Fruit fly (Drosophila melanogaster) whole organism, embryonic: ENCODE data around the gene Fit2.
A peak's percentile ranks its signal among the peaks of the same experiment; 100 is the strongest.

Experiments
- Asciz ChIP-seq: fragments of 200-800 bp; sonication (Bioruptor generic); optimal IDR thresholded peaks from 2 replicates; lab custom pipeline; 2017; ENCODE audit warnings: missing biosample characterization, mild to moderate bottlenecking, missing genetic modification characterization, missing genetic modification reagents
- CG10274 ChIP-seq: fragments of 200-800 bp; sonication (Bioruptor generic); optimal IDR thresholded peaks from 3 replicates; lab custom pipeline; 2017; ENCODE audit warnings: missing biosample characterization, mild to moderate bottlenecking, missing genetic modification characterization
- CG10366 ChIP-seq: fragments of 200-800 bp; sonication (Bioruptor generic); IDR thresholded peaks from 2 replicates; pipeline ENCODE4 v1.3.6; 2022; ENCODE audit warnings: missing biosample characterization, missing genetic modification characterization
- CG11085 ChIP-seq: fragments of 200-800 bp; sonication (Bioruptor generic); IDR thresholded peaks from 2 replicates; pipeline ENCODE4 v1.3.6; 2022; ENCODE audit warnings: missing biosample characterization, missing genetic modification characterization
- CG11695 ChIP-seq: fragments of 200-800 bp; sonication (Bioruptor generic); IDR thresholded peaks from 3 replicates; pipeline ENCODE4 v1.3.6; 2022; ENCODE audit warnings: missing biosample characterization, missing genetic modification characterization
- CG13424 ChIP-seq: fragments of 200-800 bp; sonication (Bioruptor generic); optimal IDR thresholded peaks from 2 replicates; lab custom pipeline; 2019; ENCODE audit warnings: missing biosample characterization, mild to moderate bottlenecking, missing genetic modification characterization, moderate library complexity
- CG15601 ChIP-seq: fragments of 200-800 bp; sonication (Bioruptor generic); optimal IDR thresholded peaks from 3 replicates; lab custom pipeline; 2019; ENCODE audit warnings: missing biosample characterization, mild to moderate bottlenecking, missing genetic modification characterization, moderate library complexity
- CG1832 ChIP-seq: fragments of 200-800 bp; sonication (Bioruptor generic); optimal IDR thresholded peaks from 2 replicates; lab custom pipeline; 2017; ENCODE audit warnings: missing biosample characterization, mild to moderate bottlenecking, missing genetic modification characterization, inconsistent platforms
- CG30020 ChIP-seq: fragments of 200-800 bp; optimal IDR thresholded peaks from 2 replicates; lab custom pipeline; 2019; ENCODE audit warnings: missing biosample characterization, mild to moderate bottlenecking, missing genetic modification characterization, moderate library complexity
- CG30431 ChIP-seq: fragments of 200-800 bp; sonication (Bioruptor generic); optimal IDR thresholded peaks from 2 replicates; lab custom pipeline; 2017; ENCODE audit warnings: missing biosample characterization, missing genetic modification characterization
- CG3065 ChIP-seq: fragments of 200-800 bp; sonication (Bioruptor generic); optimal IDR thresholded peaks from 2 replicates; lab custom pipeline; 2016; ENCODE audit warnings: missing biosample characterization, missing genetic modification characterization
- CG33213 ChIP-seq: fragments of 200-800 bp; sonication (Bioruptor generic); optimal IDR thresholded peaks from 3 replicates; lab custom pipeline; 2016; ENCODE audit warnings: missing biosample characterization, missing genetic modification characterization
- CG34224 ChIP-seq: fragments of 200-800 bp; sonication (Bioruptor generic); IDR thresholded peaks from 3 replicates; pipeline ENCODE4 v1.3.6; 2022; ENCODE audit warnings: missing biosample characterization, missing genetic modification characterization; ENCODE audit not compliant: partially characterized antibody
- CG3726 ChIP-seq: fragments of 200-800 bp; sonication (Bioruptor generic); IDR thresholded peaks from 3 replicates; pipeline ENCODE4, ENCODE4 v1.3.6; 2022; ENCODE audit warnings: missing biosample characterization, missing genetic modification characterization
- CG3838 ChIP-seq: fragments of 200-800 bp; sonication (Bioruptor generic); optimal IDR thresholded peaks from 3 replicates; lab custom pipeline; 2016; ENCODE audit warnings: missing biosample characterization, missing genetic modification characterization
- CG4404 ChIP-seq: fragments of 200-800 bp; sonication (Bioruptor generic); IDR thresholded peaks from 2 replicates; pipeline ENCODE4 v1.3.6; 2022; ENCODE audit warnings: missing biosample characterization, missing genetic modification characterization
- CG4820 ChIP-seq: fragments of 200-800 bp; sonication (Bioruptor generic); optimal IDR thresholded peaks from 3 replicates; lab custom pipeline; 2016; ENCODE audit warnings: missing biosample characterization, missing genetic modification characterization
- CG6654 ChIP-seq: fragments of 200-800 bp; sonication (Bioruptor generic); optimal IDR thresholded peaks from 2 replicates; lab custom pipeline; 2017; ENCODE audit warnings: missing biosample characterization, mild to moderate bottlenecking, missing genetic modification characterization
- CG6689 ChIP-seq: fragments of 200-800 bp; sonication (Bioruptor generic); IDR thresholded peaks from 2 replicates; pipeline ENCODE4 v1.3.6; 2022; ENCODE audit warnings: missing biosample characterization, missing genetic modification characterization
- CG6791 ChIP-seq: fragments of 200-800 bp; sonication (Bioruptor generic); IDR thresholded peaks from 3 replicates; pipeline ENCODE4 v1.3.6; 2022; ENCODE audit warnings: missing biosample characterization, missing genetic modification characterization; ENCODE audit not compliant: partially characterized antibody
- CoRest ChIP-seq: fragments of 200-800 bp; sonication (Bioruptor generic); optimal IDR thresholded peaks from 3 replicates; lab custom pipeline; 2018; ENCODE audit warnings: missing biosample characterization, mild to moderate bottlenecking, missing genetic modification characterization, moderate library complexity
- D ChIP-seq, 2 experiments: fragments of 200-800 bp in 1 of 2; fragments of >200 bp in 1 of 2; sonication (Bioruptor generic) in 1 of 2; optimal IDR thresholded peaks; 2 replicates in 1 of 2; 3 replicates in 1 of 2; lab custom pipeline; 2017; ENCODE audit warnings: mild to moderate bottlenecking in 1 of 2, missing biosample characterization in 1 of 2, missing genetic modification characterization in 1 of 2, missing genetic modification reagents in 1 of 2
- Doc2 ChIP-seq: fragments of 200-800 bp; sonication (Bioruptor generic); IDR thresholded peaks from 2 replicates; pipeline ENCODE4 v1.3.6; 2022; ENCODE audit warnings: missing biosample characterization, missing genetic modification characterization
- Elba2 ChIP-seq: fragments of 200-800 bp; sonication (Bioruptor generic); optimal IDR thresholded peaks from 3 replicates; lab custom pipeline; 2016; ENCODE audit warnings: missing biosample characterization, missing genetic modification characterization
- Ets65A ChIP-seq: fragments of 200-800 bp; sonication (Bioruptor generic); peaks from one replicate; lab custom pipeline; 2016; ENCODE audit warnings: missing biosample characterization, missing genetic modification characterization
- Fer3 ChIP-seq: fragments of 200-800 bp; sonication (Bioruptor generic); optimal IDR thresholded peaks from 2 replicates; lab custom pipeline; 2018; ENCODE audit warnings: missing biosample characterization, mild to moderate bottlenecking, missing genetic modification characterization, moderate library complexity
- Gug ChIP-seq: fragments of 200-800 bp; sonication (Bioruptor generic); IDR thresholded peaks from 4 replicates; pipeline ENCODE4 v1.3.6; 2022; ENCODE audit warnings: missing biosample characterization, missing genetic modification characterization
- HLHmδ ChIP-seq: fragments of 200-800 bp; sonication (Bioruptor generic); optimal IDR thresholded peaks from 2 replicates; lab custom pipeline; 2018; ENCODE audit warnings: missing biosample characterization, mild to moderate bottlenecking, missing genetic modification characterization, moderate library complexity
- Myb ChIP-seq: fragments of 200-800 bp; sonication (Bioruptor generic); optimal IDR thresholded peaks from 2 replicates; lab custom pipeline; 2016; ENCODE audit warnings: missing biosample characterization, missing genetic modification characterization
- NfI ChIP-seq: fragments of 200-800 bp; sonication (Bioruptor generic); optimal IDR thresholded peaks from 3 replicates; lab custom pipeline; 2018; ENCODE audit warnings: missing biosample characterization, mild to moderate bottlenecking, missing genetic modification characterization, moderate library complexity
- Oaz ChIP-seq: fragments of 200-800 bp; sonication (Bioruptor generic); IDR thresholded peaks from 2 replicates; pipeline ENCODE4 v1.3.6; 2022; ENCODE audit warnings: missing biosample characterization, missing genetic modification characterization
- Trl ChIP-seq, 3 experiments: fragments of >200 bp in 2 of 3; fragments of 200-800 bp in 1 of 3; sonication (Bioruptor generic) in 1 of 3; optimal IDR thresholded peaks; 2 replicates in 1 of 3; 3 replicates in 2 of 3; lab custom pipeline; 2016 to 2017; ENCODE audit warnings: missing biosample characterization in 1 of 3, missing genetic modification characterization in 1 of 3
- bowl ChIP-seq: fragments of 200-800 bp; sonication (Bioruptor generic); IDR thresholded peaks from 2 replicates; pipeline ENCODE4 v1.3.6; 2022; ENCODE audit warnings: missing biosample characterization, missing genetic modification characterization
- cad ChIP-seq: fragments of >200 bp; optimal IDR thresholded peaks from 2 replicates; lab custom pipeline; 2017; ENCODE audit warnings: missing biosample characterization, missing genetic modification characterization
- caup ChIP-seq: fragments of 200-800 bp; sonication (Bioruptor generic); optimal IDR thresholded peaks from 3 replicates; lab custom pipeline; 2017; ENCODE audit warnings: missing biosample characterization, mild to moderate bottlenecking, missing genetic modification characterization, moderate library complexity; ENCODE audit not compliant: severe bottlenecking
- grn ChIP-seq: fragments of 200-800 bp; sonication (Bioruptor generic); optimal IDR thresholded peaks from 3 replicates; lab custom pipeline; 2017; ENCODE audit warnings: missing biosample characterization, missing genetic modification characterization
- gt ChIP-seq: fragments of 200-800 bp; sonication (Bioruptor generic); IDR thresholded peaks from 2 replicates; pipeline ENCODE4 v1.3.6; 2022; ENCODE audit warnings: missing biosample characterization, missing genetic modification characterization
- kah ChIP-seq: fragments of 200-800 bp; sonication (Bioruptor generic); optimal IDR thresholded peaks from 2 replicates; lab custom pipeline; 2018; ENCODE audit warnings: missing biosample characterization, mild to moderate bottlenecking, missing genetic modification characterization
- lbe ChIP-seq: fragments of 200-800 bp; sonication (Bioruptor generic); optimal IDR thresholded peaks from 2 replicates; lab custom pipeline; 2016; ENCODE audit warnings: missing biosample characterization, mild to moderate bottlenecking, missing genetic modification characterization
- lola ChIP-seq, 3 experiments: fragments of >200 bp in 2 of 3; fragments of 200-800 bp in 1 of 3; sonication (Bioruptor generic) in 1 of 3; optimal IDR thresholded peaks; 2 replicates each; lab custom pipeline; 2017 to 2019; ENCODE audit warnings: missing biosample characterization in 3 of 3, missing genetic modification characterization in 3 of 3, mild to moderate bottlenecking in 1 of 3, moderate library complexity in 1 of 3
- org-1 ChIP-seq: fragments of 200-800 bp; sonication (Bioruptor generic); optimal IDR thresholded peaks from 2 replicates; lab custom pipeline; 2017; ENCODE audit warnings: missing biosample characterization, missing genetic modification characterization
- shn ChIP-seq: fragments of 200-800 bp; sonication (Bioruptor generic); optimal IDR thresholded peaks from 3 replicates; lab custom pipeline; 2016; ENCODE audit warnings: missing biosample characterization, missing genetic modification characterization
- slp2 ChIP-seq: fragments of 200-800 bp; sonication (Bioruptor generic); optimal IDR thresholded peaks from 2 replicates; lab custom pipeline; 2016; ENCODE audit warnings: missing biosample characterization, missing genetic modification characterization
- stc ChIP-seq: fragments of 200-800 bp; sonication (Bioruptor generic); IDR thresholded peaks from 2 replicates; pipeline ENCODE4 v1.3.6; 2022; ENCODE audit warnings: missing biosample characterization, missing genetic modification characterization
- tup ChIP-seq: fragments of 200-800 bp; sonication (Bioruptor generic); optimal IDR thresholded peaks from 2 replicates; lab custom pipeline; 2016; ENCODE audit warnings: missing biosample characterization, mild to moderate bottlenecking, missing genetic modification characterization, moderate library complexity
- usp ChIP-seq: fragments of >200 bp; optimal IDR thresholded peaks from 2 replicates; lab custom pipeline; 2017; ENCODE audit warnings: missing biosample characterization, missing genetic modification characterization
- z ChIP-seq: fragments of 200-800 bp; sonication (Bioruptor generic); IDR thresholded peaks from 3 replicates; pipeline ENCODE4 v1.3.6; 2022; ENCODE audit warnings: missing biosample characterization, missing genetic modification characterization
- zf30C ChIP-seq: fragments of 200-800 bp; sonication (Bioruptor generic); optimal IDR thresholded peaks from 3 replicates; lab custom pipeline; 2018; ENCODE audit warnings: missing biosample characterization, mild to moderate bottlenecking, missing genetic modification characterization

Fit2 gene

dm6 chr3L:17012017-17012719 is 12.0 kb upstream of the Fit2 start, which contains the start of gene CG3764 (continued):
- TF ChIP-seq CG4820 (GFP tag; lab: Kevin White, UChicago) (peak; percentile 38), Asciz (GFP tag; lab: Kevin White, UChicago) (peak; percentile 91), lola (GFP tag; optimal IDR thresholded peaks at IDR 0.05; lab: Kevin White, UChicago) (peak in 1 of 3 experiments; percentile 54), Elba2 (GFP tag; lab: Kevin White, UChicago) (no peak), CG33213 (GFP tag; lab: Kevin White, UChicago) (peak; percentile 92), org-1 (peak; percentile 58), gt (GFP tag; lab: Robert Waterston, UW) (0 out of 2 replicates have a peak, but pooled peaks have one; percentile 31), CG1832 (GFP tag; lab: Kevin White, UChicago) (no peak), bowl (GFP tag; lab: Robert Waterston, UW) (peak; percentile 6; the same call in 1 of the 2 replicates), HLHmδ (GFP tag; lab: Kevin White, UChicago) (peak; percentile 94), CG11085 (GFP tag; lab: Robert Waterston, UW) (peak; percentile 37; the same call in 1 of the 2 replicates), NfI (GFP tag; lab: Kevin White, UChicago) (peak; percentile 85), CG10366 (GFP tag; lab: Robert Waterston, UW) (no peak), CG10274 (GFP tag; lab: Kevin White, UChicago) (peak; percentile 67), CG6791 (peak; percentile 47; the same call in 1 of the 3 replicates), CG6689 (GFP tag; lab: Robert Waterston, UW) (peak; percentile 54; the same call in 1 of the 2 replicates), Myb (GFP tag; lab: Kevin White, UChicago) (peak; percentile 100), tup (GFP tag; lab: Kevin White, UChicago) (peak; percentile 33), grn (GFP tag; lab: Kevin White, UChicago) (peak; percentile 67), cad (no peak), CoRest (peak; percentile 83), CG11695 (GFP tag; lab: Robert Waterston, UW) (peak; percentile 74), caup (peak; percentile 90), D (optimal IDR thresholded peaks at IDR 0.05; lab: Kevin White, UChicago) (peak; percentile 11), D (GFP tag; optimal IDR thresholded peaks at IDR 0.05; lab: Kevin White, UChicago) (peak; percentile 73), CG3726 (GFP tag; lab: Robert Waterston, UW) (peak; percentile 48; the same call in 1 of the 3 replicates), CG30431 (GFP tag; lab: Kevin White, UChicago) (peak; percentile 31), CG3065 (GFP tag; lab: Kevin White, UChicago) (peak; percentile 38), kah (GFP tag; lab: Kevin White, UChicago) (peak; percentile 79), Fer3 (tag; lab: Kevin White, UChicago) (peak; percentile 69), Doc2 (GFP tag; lab: Robert Waterston, UW) (no peak), zf30C (GFP tag; lab: Kevin White, UChicago) (no peak), CG34224 (GFP tag; lab: Robert Waterston, UW) (no peak), slp2 (GFP tag; lab: Kevin White, UChicago) (peak; percentile 59), CG30020 (peak; percentile 50), Gug (GFP tag; lab: Robert Waterston, UW) (0 out of 4 replicates have a peak, but pooled peaks have one; percentile 10), Oaz (GFP tag; lab: Robert Waterston, UW) (0 out of 2 replicates have a peak, but pooled peaks have one; percentile 37), CG6654 (peak; percentile 28), CG4404 (peak; percentile 10; the same call in 1 of the 2 replicates), lbe (GFP tag; lab: Kevin White, UChicago) (peak; percentile 38), usp (no peak), stc (GFP tag; lab: Robert Waterston, UW) (peak; percentile 73), Trl (optimal IDR thresholded peaks at IDR 0.05; lab: Kevin White, UChicago) (peak; percentile 79 to 95), Trl (GFP tag; optimal IDR thresholded peaks at IDR 0.05; lab: Kevin White, UChicago) (peak; percentile 79), CG15601 (peak; percentile 89), shn (GFP tag; lab: Kevin White, UChicago) (peak; percentile 60), CG3838 (no peak), CG13424 (tag; lab: Kevin White, UChicago) (peak; percentile 76), z (GFP tag; lab: Robert Waterston, UW) (peak; percentile 45; the same call in 1 of the 3 replicates), Ets65A (GFP tag; lab: Kevin White, UChicago) (peak; percentile 92)
